Worm (Caenorhabditis elegans) whole organism, early embryonic: Measurements from ENCODE around the gene srx-22.

Experiments
- F13C5.2 ChIP-seq: sonication (generic microtip); optimal IDR thresholded peaks from 2 replicates; lab custom pipeline; 2017; ENCODE audit warnings: mild to moderate bottlenecking, missing genetic modification characterization, inconsistent platforms, missing compliant biosample characterization
- ama-1 ChIP-seq: fragments of 150-350 bp; optimal IDR thresholded peaks from 2 replicates; lab custom pipeline; 2014
- ceh-13 ChIP-seq: fragments of 200-800 bp; sonication (Bioruptor generic); optimal IDR thresholded peaks from 2 replicates; lab custom pipeline; 2018; ENCODE audit warnings: mild to moderate bottlenecking, missing genetic modification characterization, missing compliant biosample characterization
- ceh-36 ChIP-seq: sonication (generic microtip); optimal IDR thresholded peaks from 2 replicates; lab custom pipeline; 2016; ENCODE audit warnings: missing genetic modification characterization, inconsistent platforms, missing compliant biosample characterization
- flt-1 ChIP-seq: fragments of 200-800 bp; sonication (Bioruptor generic); IDR thresholded peaks from 2 replicates; pipeline ENCODE4 v1.3.6; 2022; ENCODE audit warnings: missing genetic modification characterization, missing compliant biosample characterization
- hmbx-1 ChIP-seq: sonication (generic microtip); optimal IDR thresholded peaks from 2 replicates; lab custom pipeline; 2016; ENCODE audit warnings: mild to moderate bottlenecking, missing genetic modification characterization, missing compliant biosample characterization
- hmg-4 ChIP-seq: fragments of 200-800 bp; sonication (Bioruptor generic); optimal IDR thresholded peaks from 2 replicates; lab custom pipeline; 2018; ENCODE audit warnings: mild to moderate bottlenecking, missing genetic modification characterization, missing compliant biosample characterization
- hnd-1 ChIP-seq: sonication (generic microtip); optimal IDR thresholded peaks from 2 replicates; lab custom pipeline; 2016; ENCODE audit warnings: missing genetic modification characterization, missing compliant biosample characterization
- scrt-1 ChIP-seq: fragments of 200-800 bp; sonication (Bioruptor generic); IDR thresholded peaks from 2 replicates; pipeline ENCODE4 v1.3.6; 2022; ENCODE audit warnings: missing genetic modification characterization, missing compliant biosample characterization

DNA sequence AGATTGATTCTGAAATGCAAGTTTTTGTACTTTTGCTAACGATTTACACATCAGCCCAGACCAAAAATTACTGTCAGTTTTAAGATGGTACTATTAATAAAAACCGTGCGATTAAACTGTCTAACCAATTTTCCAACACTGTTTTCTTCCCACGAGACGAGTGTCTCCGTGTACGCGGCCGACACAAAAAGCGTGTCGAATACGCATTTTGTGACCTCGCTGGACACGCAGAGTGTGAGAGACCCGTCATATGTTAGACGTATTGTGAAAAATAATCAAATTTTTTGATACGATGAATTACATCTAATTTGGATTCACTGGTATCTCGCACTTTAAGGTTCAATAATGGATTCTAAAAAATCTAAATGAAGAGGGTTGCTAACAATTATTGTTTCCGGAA is 44.1 kb upstream of the srx-22 start:
- TF ChIP-seq ceh-13 (GFP tag; lab: Kevin White, UChicago) (no peak), scrt-1 (GFP tag; lab: Robert Waterston, UW) (no peak), flt-1 (GFP tag; lab: Robert Waterston, UW) (no peak), hmg-4 (GFP tag; lab: Kevin White, UChicago) (no peak), ama-1 (lab: Kevin White, UChicago) (no peak), ceh-36 (tag; lab: Kevin White, UChicago) (no peak), hmbx-1 (tag; lab: Kevin White, UChicago) (no peak), hnd-1 (tag; lab: Kevin White, UChicago) (no peak), F13C5.2 (tag; lab: Kevin White, UChicago) (no peak)
